Worm (Caenorhabditis elegans): Measurements from ENCODE around the gene K12H6.4.

Gene K12H6.4

ce11 chrII:2834105-2834504 lies 10.0 kb upstream of the K12H6.4 start:
- TF ChIP-seq madf-2 (tag; optimal IDR thresholded peaks at IDR 0.05), result no peak
- peak; percentile 90 for TF ChIP-seq elt-2 (tag; optimal IDR thresholded peaks at IDR 0.05)
- TF ChIP-seq pha-2 (tag; optimal IDR thresholded peaks at IDR 0.05), result no peak
- no peak for TF ChIP-seq mec-3 (tag; optimal IDR thresholded peaks at IDR 0.05; ENCODE audit: borderline replicate concordance)

ce11 chrII:2832539-2832938 lies 8.5 kb upstream of the K12H6.4 start:
- TF ChIP-seq hlh-8 (tag; optimal IDR thresholded peaks at IDR 0.05), result no peak
- no peak for TF ChIP-seq hlh-13 (GFP tag; optimal IDR thresholded peaks at IDR 0.05)
- peak; percentile 26 for TF ChIP-seq ceh-30 (tag; optimal IDR thresholded peaks at IDR 0.05)
- TF ChIP-seq lim-6 (tag; optimal IDR thresholded peaks at IDR 0.05), result no peak
- TF ChIP-seq hlh-30 (tag; optimal IDR thresholded peaks at IDR 0.05; ENCODE audit: insufficient read depth), result peak; percentile 57
- no peak for TF ChIP-seq ceh-34 (tag; optimal IDR thresholded peaks at IDR 0.05)

DNA sequence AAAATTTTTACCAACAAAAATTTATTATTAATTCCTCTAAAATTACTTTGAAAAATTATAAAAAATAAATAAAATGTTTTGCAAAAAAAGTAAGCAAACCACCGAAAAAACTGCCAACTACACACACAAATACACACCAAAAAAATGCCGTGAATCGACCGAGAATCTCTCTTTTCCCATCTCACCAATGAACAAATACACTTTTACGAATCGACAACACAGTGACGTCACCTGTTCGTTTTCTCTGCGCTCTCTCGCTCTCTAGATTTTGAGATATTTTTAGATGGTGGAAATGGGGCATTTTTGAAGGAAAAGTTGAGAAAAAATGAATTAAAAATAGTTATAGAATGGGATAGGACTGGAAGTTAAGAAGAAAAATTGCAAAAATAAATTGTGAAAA lies 8.0 kb upstream of the K12H6.4 start:
- TF ChIP-seq unc-55 (GFP tag; optimal IDR thresholded peaks at IDR 0.05) (peak; percentile 14), rnt-1 (tag; optimal IDR thresholded peaks at IDR 0.05) (no peak)

- TF ChIP-seq pag-3 (tag; optimal IDR thresholded peaks at IDR 0.05; ENCODE audit: borderline replicate concordance) (no peak), ttx-3 (tag; optimal IDR thresholded peaks at IDR 0.05) (no peak), ref-2 (tag; optimal IDR thresholded peaks at IDR 0.05) (no peak), hlh-6 (tag; optimal IDR thresholded peaks at IDR 0.05) (no peak), unc-42 (tag; optimal IDR thresholded peaks at IDR 0.05) (peak; percentile 12)
Measured at ce11 chrII:2831173-2831572, 7.1 kb upstream of the K12H6.4 start, which contains the start of gene K12H6.6. TSS of gene K12H6.6 (minus strand) at chrII:2831233.

DNA sequence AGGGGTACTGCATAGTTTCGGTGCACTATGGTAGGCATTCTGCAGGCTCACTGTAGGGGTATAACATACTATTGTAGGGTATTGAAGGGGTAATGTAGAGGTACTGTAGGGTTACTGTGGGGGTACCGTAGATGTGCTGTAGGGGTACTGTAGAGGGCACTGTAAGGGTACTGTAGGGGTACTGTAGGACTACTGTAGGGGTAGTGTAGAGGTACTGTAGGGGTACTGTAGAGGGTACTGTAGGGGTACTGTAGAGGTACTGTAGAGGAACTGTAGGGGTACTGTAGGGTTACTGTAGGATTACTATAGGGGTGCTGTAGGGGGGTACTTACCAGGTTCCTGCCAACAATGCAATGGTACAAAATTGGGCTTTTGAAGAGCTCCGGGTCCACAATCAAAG lies 6.1 kb upstream of the K12H6.4 start:
- TF ChIP-seq zip-5 (tag; optimal IDR thresholded peaks at IDR 0.05), result no peak
- no peak for TF ChIP-seq fkh-10 (GFP tag; optimal IDR thresholded peaks at IDR 0.05)
- no peak for TF ChIP-seq ceh-14 (tag; optimal IDR thresholded peaks at IDR 0.05)
- no peak for TF ChIP-seq pha-4 (tag; optimal IDR thresholded peaks at IDR 0.05)

DNA sequence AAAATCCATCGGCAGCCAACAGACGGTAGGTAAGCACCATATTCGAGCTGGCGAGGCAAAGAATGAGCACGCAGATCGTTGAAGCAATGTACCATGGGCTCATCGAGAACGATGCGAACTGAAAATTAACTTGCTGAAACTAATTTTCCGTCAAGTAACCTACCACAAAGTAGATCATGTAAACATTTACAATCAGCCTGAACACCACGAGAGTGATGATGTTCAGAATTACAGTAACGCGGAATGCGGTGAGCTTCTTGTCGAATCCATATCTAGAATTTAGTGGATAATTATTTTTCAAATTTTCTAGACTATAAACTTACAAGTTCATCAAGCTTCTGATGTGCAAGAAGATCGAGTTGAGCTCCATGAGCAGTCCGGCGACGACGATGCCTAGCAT lies 5.4 kb upstream of the K12H6.4 start:
- TF ChIP-seq pha-2 (tag; optimal IDR thresholded peaks at IDR 0.05) (no peak), ztf-16 (tag; optimal IDR thresholded peaks at IDR 0.05) (no peak), zip-5 (tag; optimal IDR thresholded peaks at IDR 0.05) (no peak), ceh-22 (tag; optimal IDR thresholded peaks at IDR 0.05) (no peak), unc-55 (GFP tag; optimal IDR thresholded peaks at IDR 0.05) (no peak), ceh-24 (tag; optimal IDR thresholded peaks at IDR 0.05) (no peak), odd-2 (tag; optimal IDR thresholded peaks at IDR 0.05) (no peak), Y22D7AL.16 (tag; optimal IDR thresholded peaks at IDR 0.05) (no peak), nhr-11 (tag; optimal IDR thresholded peaks at IDR 0.05) (no peak), K09A11.1 (tag; optimal IDR thresholded peaks at IDR 0.05; ENCODE audit: insufficient read depth) (no peak), sox-4 (tag; optimal IDR thresholded peaks at IDR 0.05) (no peak)

- TF ChIP-seq syd-9 (tag; optimal IDR thresholded peaks at IDR 0.05), result no peak
- TF ChIP-seq elt-4 (tag; optimal IDR thresholded peaks at IDR 0.05), result peak; percentile 91
Measured at ce11 chrII:2827859-2828403, 3.9 kb upstream of the K12H6.4 start, which contains the start of gene K12H6.8. TSS of gene K12H6.8 (plus strand) at chrII:2827896.
